Worm (Caenorhabditis elegans): ENCODE results near the gene F55G11.7.

Gene F55G11.7

DNA sequence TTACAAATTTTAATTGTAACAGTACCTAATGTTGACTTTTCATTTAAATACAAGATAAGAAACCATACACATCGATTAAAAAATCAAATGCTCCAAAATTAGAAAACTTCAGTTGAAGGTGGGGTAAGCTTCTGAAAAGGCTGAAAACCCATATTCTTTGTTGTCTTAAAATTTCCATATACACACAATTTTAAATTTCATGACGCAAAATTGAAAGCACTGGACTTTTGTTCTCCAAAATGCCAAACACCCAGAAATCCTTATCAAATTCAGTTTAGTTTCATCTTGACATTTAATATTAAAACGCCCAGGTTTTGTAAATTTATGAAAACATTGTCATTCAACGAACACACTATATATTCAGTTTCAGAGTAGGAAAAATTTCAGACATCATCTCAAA is at the start of gene F55G11.7:
F55G11.7 (plus strand) TSS at position 301 of the 400 bp plus-strand sequence.
- no peak for TF ChIP-seq dmd-4 (tag; optimal IDR thresholded peaks at IDR 0.05; ENCODE audit: borderline replicate concordance)
- no peak for TF ChIP-seq unc-55 (GFP tag; optimal IDR thresholded peaks at IDR 0.05)
- TF ChIP-seq zip-5 (tag; optimal IDR thresholded peaks at IDR 0.05), result no peak
- no peak for TF ChIP-seq eyg-1 (tag; optimal IDR thresholded peaks at IDR 0.05)
- TF ChIP-seq ceh-22 (tag; optimal IDR thresholded peaks at IDR 0.05), result no peak
- no peak for TF ChIP-seq madf-2 (tag; optimal IDR thresholded peaks at IDR 0.05)
- TF ChIP-seq hlh-6 (tag; optimal IDR thresholded peaks at IDR 0.05), result no peak
- TF ChIP-seq fkh-6 (tag; optimal IDR thresholded peaks at IDR 0.05), result no peak
- TF ChIP-seq unc-42 (tag; optimal IDR thresholded peaks at IDR 0.05), result no peak
- TF ChIP-seq K02D7.2 (tag; optimal IDR thresholded peaks at IDR 0.05), result no peak
- TF ChIP-seq hlh-8 (tag; optimal IDR thresholded peaks at IDR 0.05), result no peak

DNA sequence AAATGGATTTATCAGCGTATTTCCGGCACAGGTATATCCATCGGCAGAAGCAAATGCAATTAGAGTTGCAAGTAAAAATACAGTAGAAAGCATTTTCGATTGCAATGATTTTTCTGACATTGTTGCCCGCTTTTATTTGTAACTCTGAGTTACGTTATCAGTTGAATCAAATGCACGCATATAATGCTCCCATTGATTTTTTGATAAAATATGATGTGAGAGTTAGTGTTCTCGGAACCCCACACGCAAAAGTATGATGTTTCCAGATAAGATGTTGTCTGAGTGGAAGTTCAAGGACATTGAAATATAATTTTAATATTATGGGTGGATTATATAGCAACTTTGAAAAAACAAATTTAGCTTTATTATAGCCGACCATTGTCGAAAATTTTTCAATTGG is 48.2 kb upstream of the F55G11.7 start, which contains the start of gene K08D8.5:
K08D8.5 (minus strand) TSS at position 140 of the 400 bp plus-strand sequence.
- TF ChIP-seq hlh-13 (GFP tag; optimal IDR thresholded peaks at IDR 0.05) (no peak), ahr-1 (tag; optimal IDR thresholded peaks at IDR 0.05) (no peak), elt-2 (tag; optimal IDR thresholded peaks at IDR 0.05) (peak; percentile 39)

DNA sequence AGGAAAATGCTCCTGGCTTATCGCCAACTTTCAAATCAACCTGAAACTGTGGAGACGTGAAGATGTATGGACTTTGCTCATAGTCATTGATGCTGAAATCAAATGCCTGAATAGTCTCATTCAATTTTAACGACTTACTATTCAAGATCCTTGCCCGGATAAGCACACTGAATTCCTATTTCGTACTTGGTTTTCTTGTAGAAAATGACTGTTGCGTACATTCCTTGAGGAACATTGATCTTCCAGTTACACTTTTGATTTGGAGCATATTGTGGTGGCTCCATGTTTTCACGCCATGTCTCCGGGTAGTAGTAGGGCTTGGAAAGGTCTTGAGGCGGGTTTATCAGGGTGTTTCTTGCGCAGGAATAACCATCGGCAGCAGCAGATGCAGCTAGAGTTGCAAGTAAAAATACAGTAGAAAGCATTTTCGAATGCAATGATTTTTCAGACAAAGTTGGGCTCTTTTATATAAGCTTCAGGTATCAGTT is 45.7 kb upstream of the F55G11.7 start, which contains the start of gene irg-6:
irg-6 (minus strand) TSS at position 438 of the 488 bp plus-strand sequence.
- TF ChIP-seq C38D4.7 (GFP tag; optimal IDR thresholded peaks at IDR 0.05) (no peak), K09A11.1 (tag; optimal IDR thresholded peaks at IDR 0.05; ENCODE audit: insufficient read depth) (no peak), pha-2 (tag; optimal IDR thresholded peaks at IDR 0.05) (no peak), hlh-15 (tag; optimal IDR thresholded peaks at IDR 0.05) (no peak), ceh-9 (tag; optimal IDR thresholded peaks at IDR 0.05) (no peak), ceh-22 (tag; optimal IDR thresholded peaks at IDR 0.05) (no peak), pha-4 (tag; optimal IDR thresholded peaks at IDR 0.05) (no peak), ceh-45 (GFP tag; IDR thresholded peaks at IDR 0.05) (no peak), ceh-18 (tag; optimal IDR thresholded peaks at IDR 0.05) (no peak), ceh-48 (tag; optimal IDR thresholded peaks at IDR 0.05) (no peak), syd-9 (tag; optimal IDR thresholded peaks at IDR 0.05) (no peak)

ce11 chrIV:12915479-12915878 is 44.8 kb upstream of the F55G11.7 start, which contains the start of gene srz-15:
Gene srz-15 (plus strand): TSS chrIV:12915779.
- no peak for TF ChIP-seq F13H6.1 (tag; optimal IDR thresholded peaks at IDR 0.05)
- no peak for TF ChIP-seq syd-9 (tag; optimal IDR thresholded peaks at IDR 0.05)
- TF ChIP-seq tbx-7 (tag; optimal IDR thresholded peaks at IDR 0.05), result no peak
- TF ChIP-seq odd-2 (tag; optimal IDR thresholded peaks at IDR 0.05), result no peak
- TF ChIP-seq gmeb-2 (tag; optimal IDR thresholded peaks at IDR 0.05), result no peak
- TF ChIP-seq fkh-10 (GFP tag; optimal IDR thresholded peaks at IDR 0.05), result no peak
- TF ChIP-seq ceh-48 (tag; optimal IDR thresholded peaks at IDR 0.05), result no peak
- no peak for TF ChIP-seq ztf-16 (tag; optimal IDR thresholded peaks at IDR 0.05)
- TF ChIP-seq unc-3 (GFP tag; conservative IDR thresholded peaks at IDR 0.05), result no peak
- no peak for TF ChIP-seq unc-3 (tag; optimal IDR thresholded peaks at IDR 0.05)
- TF ChIP-seq C38D4.7 (GFP tag; optimal IDR thresholded peaks at IDR 0.05), result no peak
- TF ChIP-seq ceh-30 (tag; optimal IDR thresholded peaks at IDR 0.05), result no peak
- TF ChIP-seq ceh-45 (GFP tag; IDR thresholded peaks at IDR 0.05), result no peak
- TF ChIP-seq pqm-1 (tag; optimal IDR thresholded peaks at IDR 0.05), result no peak
- TF ChIP-seq ceh-9 (tag; optimal IDR thresholded peaks at IDR 0.05), result no peak
- no peak for TF ChIP-seq hlh-6 (tag; optimal IDR thresholded peaks at IDR 0.05)
- no peak for TF ChIP-seq ceh-6 (GFP tag; optimal IDR thresholded peaks at IDR 0.05)

DNA sequence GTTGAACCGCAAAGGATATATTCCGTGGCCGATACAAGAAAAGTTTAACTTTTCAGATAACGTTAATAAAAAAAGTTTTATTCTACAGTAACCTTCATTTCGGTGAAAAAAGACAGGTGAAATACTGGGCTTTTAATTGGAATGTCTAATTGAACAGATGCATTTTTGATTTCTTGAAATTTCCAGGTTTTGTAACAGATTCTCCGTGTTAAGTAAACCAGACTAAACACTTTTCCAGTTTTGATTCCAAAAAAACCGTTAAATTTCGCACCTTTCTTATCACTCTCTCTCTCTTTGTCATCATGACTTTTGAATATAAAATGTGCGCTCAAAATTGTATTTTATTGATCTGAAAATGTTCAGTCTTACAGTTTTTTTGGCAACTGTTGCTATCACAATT is 42.0 kb upstream of the F55G11.7 start, which contains the start of gene C32H11.3:
C32H11.3 (plus strand) TSS at position 301 of the 400 bp plus-strand sequence.
- TF ChIP-seq pros-1 (tag; optimal IDR thresholded peaks at IDR 0.05) (no peak), C08G9.2 (tag; optimal IDR thresholded peaks at IDR 0.05) (no peak), ceh-2 (tag; optimal IDR thresholded peaks at IDR 0.05) (no peak), ceh-6 (GFP tag; optimal IDR thresholded peaks at IDR 0.05) (no peak), hlh-8 (tag; optimal IDR thresholded peaks at IDR 0.05) (no peak), ceh-31 (tag; optimal IDR thresholded peaks at IDR 0.05) (no peak), ets-4 (tag; optimal IDR thresholded peaks at IDR 0.05) (no peak), syd-9 (tag; optimal IDR thresholded peaks at IDR 0.05) (no peak), ceh-18 (tag; optimal IDR thresholded peaks at IDR 0.05) (no peak), hlh-15 (tag; optimal IDR thresholded peaks at IDR 0.05) (no peak), Y22D7AL.16 (tag; optimal IDR thresholded peaks at IDR 0.05) (no peak)

Data from whole organism, late embryonic.